Worm (Caenorhabditis elegans): ENCODE data around the gene wdr-5.1.

Gene wdr-5.1

DNA sequence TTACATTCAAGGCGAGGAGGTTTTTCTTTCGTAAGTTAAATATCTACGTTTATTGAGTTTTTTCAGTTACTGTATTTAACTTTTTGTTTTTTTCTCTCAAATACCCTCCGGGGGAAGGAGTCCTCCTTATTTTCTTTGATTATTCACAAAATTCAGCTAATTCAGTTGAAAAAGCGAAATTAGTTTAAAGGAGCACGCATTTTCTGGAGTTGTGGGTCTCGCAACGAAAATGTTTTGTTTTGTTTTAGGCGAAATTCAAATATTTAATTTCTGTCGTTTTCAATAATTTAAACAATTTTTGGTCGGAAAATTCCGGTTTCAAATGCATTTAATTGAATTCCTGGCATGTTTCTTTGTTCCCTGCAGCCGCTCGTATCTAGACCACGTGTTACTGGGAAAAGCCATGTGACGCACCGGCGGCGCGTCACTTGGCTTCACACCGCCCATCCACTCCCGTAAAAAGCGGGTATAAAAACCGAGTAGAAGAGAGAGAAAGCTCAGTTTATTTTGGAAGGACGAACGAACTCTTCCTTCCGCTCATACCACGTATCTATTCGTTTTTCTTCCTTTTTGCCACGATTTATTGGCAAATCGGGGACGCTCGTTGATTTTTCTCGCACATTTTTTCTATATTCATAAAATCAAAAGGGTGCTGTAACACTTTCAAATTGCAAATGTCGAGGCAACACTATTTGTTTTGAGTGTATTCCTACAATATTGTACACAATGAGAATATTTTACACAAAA lies 30.6 kb downstream of the wdr-5.1 start:
- no peak for TF ChIP-seq nhr-237 (tag; optimal IDR thresholded peaks at IDR 0.05)
- peak; percentile 20 for TF ChIP-seq nhr-129 (tag; optimal IDR thresholded peaks at IDR 0.05)
- TF ChIP-seq ama-1 (optimal IDR thresholded peaks at IDR 0.05) = peak; percentile 80
- TF ChIP-seq lsy-2 (tag; optimal IDR thresholded peaks at IDR 0.05) = peak in 1 of 2 experiments; percentile 21
- no peak for TF ChIP-seq Y55F3AM.14 (GFP tag; optimal IDR thresholded peaks at IDR 0.05)
- TF ChIP-seq nhr-6 (tag; optimal IDR thresholded peaks at IDR 0.05) = no peak
- no peak for TF ChIP-seq fos-1 (tag; optimal IDR thresholded peaks at IDR 0.05)
- no peak for TF ChIP-seq lin-39 (tag; optimal IDR thresholded peaks at IDR 0.05)
- no peak for TF ChIP-seq nhr-23 (tag; optimal IDR thresholded peaks at IDR 0.05)
- TF ChIP-seq crh-2 (tag; optimal IDR thresholded peaks at IDR 0.05) = no peak
- no peak for TF ChIP-seq mbf-1 (tag; optimal IDR thresholded peaks at IDR 0.05)
- TF ChIP-seq C34F6.9 (tag; optimal IDR thresholded peaks at IDR 0.05) = peak; percentile 20

ce11 chrIII:3736302-3736701 lies 31.2 kb downstream of the wdr-5.1 start, which contains the start of gene F34D10.4:
F34D10.4 (plus strand) TSS chrIII:3736602.
- TF ChIP-seq nhr-12 (tag; optimal IDR thresholded peaks at IDR 0.05) (no peak), lsy-2 (tag; optimal IDR thresholded peaks at IDR 0.05) (no peak), aly-2 (tag; optimal IDR thresholded peaks at IDR 0.05) (no peak), egl-27 (tag; optimal IDR thresholded peaks at IDR 0.05) (no peak), ceh-16 (tag; optimal IDR thresholded peaks at IDR 0.05) (no peak), sma-9 (GFP tag; optimal IDR thresholded peaks at IDR 0.05) (no peak), sma-9 (tag; optimal IDR thresholded peaks at IDR 0.05) (no peak), unc-39 (tag; optimal IDR thresholded peaks at IDR 0.05) (no peak), nhr-10 (tag; optimal IDR thresholded peaks at IDR 0.05) (no peak), nhr-6 (tag; optimal IDR thresholded peaks at IDR 0.05) (no peak), unc-55 (GFP tag; optimal IDR thresholded peaks at IDR 0.05) (no peak), ZK546.5 (tag; optimal IDR thresholded peaks at IDR 0.05) (no peak), R02D3.7 (tag; optimal IDR thresholded peaks at IDR 0.05) (no peak), nhr-237 (tag; optimal IDR thresholded peaks at IDR 0.05) (no peak), nhr-11 (tag; optimal IDR thresholded peaks at IDR 0.05) (no peak), nhr-25 (tag; optimal IDR thresholded peaks at IDR 0.05) (no peak), F13H6.1 (tag; optimal IDR thresholded peaks at IDR 0.05) (no peak)

DNA sequence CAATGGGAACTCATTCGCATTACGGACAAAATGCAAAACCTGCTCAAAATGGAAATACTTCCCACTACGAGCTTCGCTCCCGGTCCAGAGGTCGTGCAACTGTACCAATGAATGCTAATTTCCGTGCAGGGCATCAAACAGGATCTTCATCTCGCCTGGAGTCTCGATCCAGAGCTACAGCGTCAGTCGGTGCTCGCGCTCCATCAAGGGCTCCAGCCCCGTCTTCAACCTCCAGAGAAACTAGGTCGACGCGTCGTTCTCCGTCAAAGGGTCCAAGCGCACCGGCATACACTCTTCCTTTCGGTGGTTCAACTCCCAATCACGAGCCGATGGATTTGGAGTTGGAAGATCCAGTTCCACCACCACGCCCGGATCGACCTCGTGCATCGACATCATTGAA lies 32.7 kb downstream of the wdr-5.1 start:
- TF ChIP-seq mab-5 (tag; optimal IDR thresholded peaks at IDR 0.05) = no peak
- no peak for TF ChIP-seq nhr-12 (tag; optimal IDR thresholded peaks at IDR 0.05)
- no peak for TF ChIP-seq elt-1 (tag; optimal IDR thresholded peaks at IDR 0.05)
- no peak for TF ChIP-seq egl-27 (tag; optimal IDR thresholded peaks at IDR 0.05)
- no peak for TF ChIP-seq nhr-10 (tag; optimal IDR thresholded peaks at IDR 0.05)
- TF ChIP-seq C34F6.9 (tag; optimal IDR thresholded peaks at IDR 0.05) = no peak
- no peak for TF ChIP-seq ztf-4 (tag; optimal IDR thresholded peaks at IDR 0.05)
- no peak for TF ChIP-seq ztf-11 (tag; optimal IDR thresholded peaks at IDR 0.05)
- no peak for TF ChIP-seq dmd-4 (tag; optimal IDR thresholded peaks at IDR 0.05)
- no peak for TF ChIP-seq snpc-4 (tag; optimal IDR thresholded peaks at IDR 0.05)
- no peak for TF ChIP-seq sma-3 (GFP tag; optimal IDR thresholded peaks at IDR 0.05)
- TF ChIP-seq mbf-1 (tag; optimal IDR thresholded peaks at IDR 0.05) = no peak

DNA sequence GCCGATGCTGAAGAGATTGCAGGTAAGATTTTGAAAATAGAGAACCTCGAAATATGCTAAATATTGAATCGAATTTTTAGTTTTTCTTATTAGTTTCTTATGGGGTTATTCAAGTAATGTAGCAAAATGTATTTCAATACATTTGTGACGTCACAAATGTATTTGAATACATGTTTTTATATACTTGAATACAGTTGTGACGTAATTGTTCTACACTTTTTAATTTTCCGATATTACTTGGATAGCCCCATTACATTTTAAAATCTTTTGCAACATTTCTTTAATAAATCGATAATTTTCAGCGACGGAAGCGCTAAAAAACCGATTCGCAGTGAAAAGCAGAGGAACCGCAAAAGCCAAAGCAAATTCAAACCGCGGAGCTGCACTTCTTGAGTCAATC lies 33.2 kb downstream of the wdr-5.1 start:
- TF ChIP-seq ztf-4 (tag; optimal IDR thresholded peaks at IDR 0.05) = no peak
- no peak for TF ChIP-seq unc-39 (tag; optimal IDR thresholded peaks at IDR 0.05)
- no peak for TF ChIP-seq nhr-10 (tag; optimal IDR thresholded peaks at IDR 0.05)
- TF ChIP-seq ama-1 (optimal IDR thresholded peaks at IDR 0.05) = no peak
- no peak for TF ChIP-seq gmeb-1 (tag; optimal IDR thresholded peaks at IDR 0.05)
- TF ChIP-seq mab-5 (tag; optimal IDR thresholded peaks at IDR 0.05) = no peak
- no peak for TF ChIP-seq lin-13 (GFP tag; optimal IDR thresholded peaks at IDR 0.05)
- TF ChIP-seq F13H6.1 (tag; optimal IDR thresholded peaks at IDR 0.05) = no peak
- TF ChIP-seq unc-55 (GFP tag; optimal IDR thresholded peaks at IDR 0.05) = no peak
- no peak for TF ChIP-seq mbf-1 (tag; optimal IDR thresholded peaks at IDR 0.05)
- no peak for TF ChIP-seq zag-1 (tag; optimal IDR thresholded peaks at IDR 0.05)
- no peak for TF ChIP-seq unc-62 (GFP tag; optimal IDR thresholded peaks at IDR 0.05)
- no peak for TF ChIP-seq lin-39 (tag; optimal IDR thresholded peaks at IDR 0.05)
- TF ChIP-seq R02D3.7 (tag; optimal IDR thresholded peaks at IDR 0.05) = no peak
- no peak for TF ChIP-seq nhr-11 (tag; optimal IDR thresholded peaks at IDR 0.05)

Measured in whole organism, L2 larva.